Worm (Caenorhabditis elegans) whole organism, young adult: ENCODE data around the gene unc-58.

Source experiments
- B0261.1 ChIP-seq: sonication (generic microtip); optimal IDR thresholded peaks from 2 replicates; lab custom pipeline; 2016; ENCODE audit warnings: mild to moderate bottlenecking, missing genetic modification characterization, moderate library complexity, missing compliant biosample characterization
- F23B12.7 ChIP-seq: sonication (generic microtip); optimal IDR thresholded peaks from 2 replicates; lab custom pipeline; 2017; ENCODE audit warnings: missing genetic modification characterization, mild to moderate bottlenecking, missing compliant biosample characterization, antibody characterized with exemption, moderate library complexity; ENCODE audit not compliant: insufficient read depth
- K11D2.4 ChIP-seq: fragments of 200-800 bp; sonication (Bioruptor generic); IDR thresholded peaks from 2 replicates; pipeline ENCODE4 v1.3.6; 2022; ENCODE audit warnings: missing genetic modification reagents, missing genetic modification characterization, missing compliant biosample characterization
- T07F8.4 ChIP-seq: sonication (generic microtip); optimal IDR thresholded peaks from 2 replicates; lab custom pipeline; 2016; ENCODE audit warnings: mild to moderate bottlenecking, missing genetic modification characterization, moderate library complexity, missing compliant biosample characterization
- Y53G8AR.9 ChIP-seq: fragments of 200-800 bp; sonication (Bioruptor generic); conservative IDR thresholded peaks from 2 replicates; pipeline ENCODE4 v1.3.6; 2022; ENCODE audit warnings: missing genetic modification reagents, missing genetic modification characterization, missing compliant biosample characterization
- aptf-3 ChIP-seq: fragments of 200-800 bp; sonication (Bioruptor generic); IDR thresholded peaks from 2 replicates; pipeline ENCODE4 v1.3.6; 2022; ENCODE audit warnings: missing genetic modification characterization, missing compliant biosample characterization
- athp-1 ChIP-seq: sonication (generic microtip); optimal IDR thresholded peaks from 2 replicates; lab custom pipeline; 2017; ENCODE audit warnings: mild to moderate bottlenecking, missing genetic modification characterization, missing compliant biosample characterization
- attf-5 ChIP-seq: fragments of 200-800 bp; sonication (Bioruptor generic); optimal IDR thresholded peaks from 2 replicates; lab custom pipeline; 2018; ENCODE audit warnings: mild to moderate bottlenecking, missing genetic modification characterization, missing compliant biosample characterization
- bed-2 ChIP-seq: fragments of 200-800 bp; sonication (Bioruptor generic); IDR thresholded peaks from 2 replicates; pipeline ENCODE4 v1.3.6; 2022; ENCODE audit warnings: missing genetic modification reagents, missing genetic modification characterization, missing compliant biosample characterization
- cebp-1 ChIP-seq, 2 experiments: fragments of 200-800 bp in 1 of 2; sonication (Bioruptor generic) in 1 of 2; sonication (generic microtip) in 1 of 2; IDR thresholded peaks in 1 of 2; optimal IDR thresholded peaks in 1 of 2; 2 replicates each; pipeline versions ENCODE4 v1.3.6 to Lab custom; 2017 to 2022; ENCODE audit warnings: missing compliant biosample characterization in 2 of 2, missing genetic modification characterization in 2 of 2, mild to moderate bottlenecking in 1 of 2, missing genetic modification reagents in 1 of 2, moderate library complexity in 1 of 2
- die-1 ChIP-seq: sonication (generic microtip); optimal IDR thresholded peaks from 2 replicates; lab custom pipeline; 2016; ENCODE audit warnings: missing genotype, mild to moderate bottlenecking, missing genetic modification characterization, missing compliant biosample characterization
- dox-1 ChIP-seq: fragments of 200-800 bp; sonication (Bioruptor generic); IDR thresholded peaks from 2 replicates; pipeline ENCODE4 v1.3.6; 2022; ENCODE audit warnings: missing genetic modification reagents, missing genetic modification characterization, missing compliant biosample characterization
- dpff-1 ChIP-seq: sonication (generic microtip); optimal IDR thresholded peaks from 2 replicates; lab custom pipeline; 2017; ENCODE audit warnings: mild to moderate bottlenecking, missing genetic modification characterization, missing compliant biosample characterization
- dpl-1 ChIP-seq: fragments of 150-350 bp; optimal IDR thresholded peaks from 2 replicates; lab custom pipeline; 2014; ENCODE audit warnings: missing biosample characterization, missing genetic modification reagents, missing genetic modification characterization
- him-1 ChIP-seq: sonication (generic microtip); optimal IDR thresholded peaks from 2 replicates; lab custom pipeline; 2016; ENCODE audit warnings: missing genotype, missing genetic modification reagents, missing genetic modification characterization, missing compliant biosample characterization
- hmg-1.2 ChIP-seq: fragments of 200-800 bp; sonication (Bioruptor generic); IDR thresholded peaks from 2 replicates; pipeline ENCODE4 v1.3.6; 2022; ENCODE audit warnings: missing genetic modification reagents, missing genetic modification characterization, missing compliant biosample characterization
- lin-26 ChIP-seq: fragments of 200-800 bp; sonication (Bioruptor generic); IDR thresholded peaks from 2 replicates; pipeline ENCODE4 v1.3.6; 2022; ENCODE audit warnings: missing genetic modification reagents, missing genetic modification characterization, missing compliant biosample characterization
- lin-54 ChIP-seq: fragments of 200-800 bp; sonication (Bioruptor generic); optimal IDR thresholded peaks from 2 replicates; lab custom pipeline; 2018; ENCODE audit warnings: mild to moderate bottlenecking, missing genetic modification characterization, missing compliant biosample characterization
- madf-10 ChIP-seq: sonication (generic microtip); optimal IDR thresholded peaks from 2 replicates; lab custom pipeline; 2016; ENCODE audit warnings: mild to moderate bottlenecking, missing genetic modification characterization, missing compliant biosample characterization
- madf-3 ChIP-seq: fragments of 200-800 bp; sonication (Bioruptor generic); IDR thresholded peaks from 2 replicates; pipeline ENCODE4 v1.3.6; 2022; ENCODE audit warnings: missing genetic modification reagents, missing genetic modification characterization, missing compliant biosample characterization
- madf-8 ChIP-seq: fragments of 200-800 bp; sonication (Bioruptor generic); conservative IDR thresholded peaks from 2 replicates; pipeline ENCODE4 v1.3.6; 2022; ENCODE audit warnings: missing genetic modification reagents, missing genetic modification characterization, missing compliant biosample characterization
- mxl-1 ChIP-seq: sonication (generic microtip); optimal IDR thresholded peaks from 2 replicates; lab custom pipeline; 2016; ENCODE audit warnings: missing genetic modification characterization, missing compliant biosample characterization
- nfya-1 ChIP-seq: sonication (generic microtip); optimal IDR thresholded peaks from 2 replicates; lab custom pipeline; 2017; ENCODE audit warnings: antibody characterized with exemption, missing compliant biosample characterization, missing genetic modification characterization, borderline replicate concordance; ENCODE audit not compliant: insufficient read depth
- nhr-80 ChIP-seq: sonication (generic microtip); optimal IDR thresholded peaks from 2 replicates; lab custom pipeline; 2016; ENCODE audit warnings: missing genetic modification characterization, missing compliant biosample characterization
- pha-4 ChIP-seq: fragments of 150-350 bp; sonication (generic microtip); optimal IDR thresholded peaks from 2 replicates; lab custom pipeline; 2014; ENCODE audit warnings: missing biosample characterization, missing genetic modification reagents, missing genetic modification characterization
- repo-1 ChIP-seq: sonication (generic microtip); optimal IDR thresholded peaks from 2 replicates; lab custom pipeline; 2017; ENCODE audit warnings: mild to moderate bottlenecking, missing genetic modification characterization, missing compliant biosample characterization
- rpc-1 ChIP-seq, 2 experiments: fragments of 150-350 bp in 1 of 2; sonication (generic microtip) in 1 of 2; optimal IDR thresholded peaks; 2 replicates each; lab custom pipeline; 2014 to 2018; ENCODE audit warnings: missing biosample characterization in 1 of 2, missing genetic modification characterization in 1 of 2, missing genetic modification reagents in 1 of 2, missing genotype in 1 of 2
- snpc-4 ChIP-seq, 5 experiments: fragments of 150-350 bp in 1 of 5; sonication (generic microtip) in 4 of 5; optimal IDR thresholded peaks; 2 replicates each; lab custom pipeline; 2014 to 2018; ENCODE audit warnings: missing genetic modification characterization in 5 of 5, missing biosample characterization in 3 of 5, antibody characterized with exemption in 2 of 5, mild to moderate bottlenecking in 2 of 5, missing compliant biosample characterization in 2 of 5, missing genotype in 2 of 5, moderate library complexity in 2 of 5, missing genetic modification reagents in 1 of 5
- tbp1 ChIP-seq: fragments of 200-800 bp; sonication (Bioruptor generic); optimal IDR thresholded peaks from 2 replicates; lab custom pipeline; 2018; ENCODE audit warnings: mild to moderate bottlenecking, missing genetic modification characterization, missing compliant biosample characterization
- unc-62 ChIP-seq: fragments of 150-350 bp; optimal IDR thresholded peaks from 2 replicates; lab custom pipeline; 2014; ENCODE audit warnings: missing biosample characterization, missing genetic modification reagents, missing genetic modification characterization
- xnd-1 ChIP-seq: sonication (generic microtip); optimal IDR thresholded peaks from 2 replicates; lab custom pipeline; 2016; ENCODE audit warnings: missing genotype, missing genetic modification reagents, missing genetic modification characterization, missing compliant biosample characterization
- ztf-22 ChIP-seq: fragments of 200-800 bp; sonication (Bioruptor generic); optimal IDR thresholded peaks from 2 replicates; lab custom pipeline; 2018; ENCODE audit warnings: mild to moderate bottlenecking, missing genetic modification characterization, moderate library complexity, missing compliant biosample characterization
- ztf-25 ChIP-seq: fragments of 200-800 bp; sonication (Bioruptor generic); IDR thresholded peaks from 2 replicates; pipeline ENCODE4 v1.3.6; 2022; ENCODE audit warnings: missing genetic modification reagents, missing genetic modification characterization, missing compliant biosample characterization
- ztf-26 ChIP-seq: sonication (generic microtip); optimal IDR thresholded peaks from 2 replicates; lab custom pipeline; 2017; ENCODE audit warnings: missing genetic modification characterization, missing compliant biosample characterization

Gene unc-58

DNA sequence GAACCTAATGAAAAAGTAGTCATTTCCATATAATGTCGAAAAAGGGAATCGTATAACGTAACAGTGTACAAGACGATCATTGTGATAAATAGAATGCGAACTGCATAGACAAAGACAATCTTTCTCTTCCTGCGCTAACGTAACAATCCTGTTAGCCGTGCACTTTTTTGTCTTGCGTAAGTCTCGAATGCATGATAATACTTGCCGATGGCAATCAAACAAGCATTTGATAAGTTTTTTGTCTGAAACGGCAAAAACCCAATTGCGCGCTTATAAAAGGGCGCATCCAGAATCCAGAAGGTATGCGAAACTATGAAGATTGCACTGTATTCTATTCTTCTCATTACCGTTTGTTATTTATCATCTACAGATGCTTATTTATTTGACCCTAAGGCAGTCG is 58.0 kb downstream of the unc-58 start, which contains the start of gene dao-4:
Gene dao-4 (plus strand): TSS at position 301 of the 400 bp plus-strand sequence.
- TF ChIP-seq Y53G8AR.9 (GFP tag; lab: Robert Waterston, UW) (no peak), bed-2 (GFP tag; lab: Robert Waterston, UW) (no peak), athp-1 (tag; lab: Kevin White, UChicago) (no peak), dox-1 (GFP tag; lab: Robert Waterston, UW) (no peak), cebp-1 (GFP tag; IDR thresholded peaks at IDR 0.05; lab: Robert Waterston, UW) (no peak), cebp-1 (tag; optimal IDR thresholded peaks at IDR 0.05; lab: Kevin White, UChicago) (no peak), pha-4 (no peak), unc-62 (GFP tag; lab: Kevin White, UChicago) (no peak), ztf-26 (no peak), T07F8.4 (tag; lab: Kevin White, UChicago) (no peak), repo-1 (tag; lab: Kevin White, UChicago) (no peak), dpff-1 (no peak)

DNA sequence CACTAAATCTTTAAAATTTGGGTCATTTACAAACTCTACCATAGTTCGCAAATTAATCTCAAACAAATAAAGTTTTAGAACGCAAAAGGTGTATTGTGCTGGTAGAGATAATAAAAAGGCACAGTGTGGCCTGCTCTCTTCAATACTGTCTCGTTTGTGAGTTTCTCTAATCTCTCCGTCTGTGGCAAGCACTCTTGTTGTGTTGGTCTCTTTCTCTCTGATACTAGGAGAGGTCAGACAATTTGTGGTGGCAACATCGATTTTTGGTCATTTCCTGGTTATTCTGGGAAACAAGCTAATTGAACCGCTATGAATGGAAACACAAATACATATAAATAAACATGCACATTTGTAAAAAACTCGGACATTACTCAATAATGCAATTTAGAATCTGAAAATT is 58.7 kb downstream of the unc-58 start, which contains the start of gene ZC373.5:
Gene ZC373.5 (minus strand): TSS at position 159 of the 400 bp plus-strand sequence.
- TF ChIP-seq hmg-1.2 (GFP tag; lab: Robert Waterston, UW) = peak; percentile 66; the same call in 1 of the 2 replicates
- no peak for TF ChIP-seq aptf-3
- TF ChIP-seq nhr-80 (tag; lab: Kevin White, UChicago) = peak; percentile 83

DNA sequence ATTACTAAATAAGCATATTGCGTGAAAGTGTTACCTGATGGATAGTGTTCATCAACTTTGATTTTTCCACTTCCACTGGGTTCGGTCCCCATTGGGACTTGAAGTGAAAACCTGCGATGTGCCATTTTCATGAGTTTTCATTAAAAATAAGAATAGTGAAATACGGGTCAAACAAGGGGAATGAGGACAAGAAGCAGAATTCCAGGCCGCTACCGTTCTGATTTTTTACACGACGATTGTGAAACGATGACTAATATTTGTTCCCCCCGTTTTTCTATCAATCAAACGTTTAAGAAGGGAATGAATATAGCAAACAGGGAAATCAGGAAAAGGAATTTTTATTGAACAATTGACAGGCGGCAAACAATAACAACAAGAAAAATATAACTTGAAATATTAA is 63.3 kb downstream of the unc-58 start, which contains the start of gene mlck-1:
Gene mlck-1 (minus strand): TSS at position 101 of the 400 bp plus-strand sequence.
- no peak for TF ChIP-seq B0261.1 (tag; lab: Kevin White, UChicago)
- TF ChIP-seq madf-3 (GFP tag; lab: Robert Waterston, UW) = no peak
- TF ChIP-seq T07F8.4 (tag; lab: Kevin White, UChicago) = no peak
- TF ChIP-seq nfya-1 = no peak
- no peak for TF ChIP-seq madf-8 (GFP tag; lab: Robert Waterston, UW)

DNA sequence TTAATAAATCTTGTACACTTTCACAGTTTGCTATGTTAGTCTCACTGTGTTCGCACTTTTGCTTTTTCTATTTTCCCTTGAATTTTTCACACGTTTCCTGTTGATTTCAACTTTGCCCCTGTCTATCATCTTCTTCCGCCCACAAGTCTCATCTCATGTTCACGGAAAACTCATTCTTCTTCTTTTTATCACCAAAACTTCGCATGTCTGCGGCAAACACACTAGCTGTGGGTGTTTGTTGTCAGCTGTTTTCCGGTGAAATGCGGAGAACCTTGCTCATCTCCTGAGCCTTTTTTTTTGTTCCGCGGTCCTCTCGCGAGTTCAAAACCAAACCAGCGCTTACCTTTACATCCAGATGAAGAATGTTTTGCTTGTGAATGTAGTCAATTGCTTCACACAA is 64.5 kb downstream of the unc-58 start:
- TF ChIP-seq K11D2.4 (GFP tag; lab: Robert Waterston, UW) (0 out of 2 replicates have a peak, but pooled peaks have one; percentile 48), tbp1 (GFP tag; lab: Kevin White, UChicago) (no peak)

DNA sequence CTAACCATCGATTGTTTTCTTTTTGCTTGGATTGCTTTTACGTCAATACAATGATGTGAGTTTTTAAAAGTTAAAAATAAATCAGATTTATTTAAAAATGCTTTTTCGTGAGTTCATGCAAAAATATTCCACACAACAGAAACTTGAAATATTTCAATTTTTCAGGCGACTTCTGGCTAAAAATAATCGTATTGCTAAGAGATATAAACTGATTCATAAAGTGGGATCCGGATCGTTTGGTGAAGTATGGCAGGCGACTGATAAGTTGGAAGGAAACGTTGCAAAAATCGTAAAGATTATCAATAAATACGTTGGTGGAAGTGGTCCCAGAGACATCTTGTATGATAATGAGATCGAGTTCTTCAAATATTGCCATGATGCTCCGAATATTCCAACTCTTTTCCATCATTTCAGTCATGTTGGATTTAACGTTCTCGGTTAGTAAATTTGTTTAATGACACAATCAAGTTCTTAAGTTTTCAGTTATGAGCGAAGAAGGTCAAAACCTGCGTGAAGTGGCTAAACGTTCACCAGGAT is 72.4 kb downstream of the unc-58 start, which contains the start of gene ZC373.3:
Gene ZC373.3 (plus strand): TSS at position 51 of the 537 bp plus-strand sequence.
- no peak for TF ChIP-seq mxl-1
- TF ChIP-seq lin-54 (GFP tag; lab: Kevin White, UChicago) = no peak
- no peak for TF ChIP-seq T07F8.4 (tag; lab: Kevin White, UChicago)
- TF ChIP-seq xnd-1 (tag; lab: Kevin White, UChicago) = no peak
- no peak for TF ChIP-seq madf-10 (tag; lab: Kevin White, UChicago)
- no peak for TF ChIP-seq snpc-4 (GFP tag; optimal IDR thresholded peaks at IDR 0.05; lab: Kevin White, UChicago)
- no peak for TF ChIP-seq snpc-4 (tag; optimal IDR thresholded peaks at IDR 0.05; lab: Kevin White, UChicago)
- no peak for TF ChIP-seq F23B12.7 (tag; lab: Kevin White, UChicago)
- no peak for TF ChIP-seq dpff-1
- TF ChIP-seq die-1 (tag; lab: Kevin White, UChicago) = no peak
- no peak for TF ChIP-seq ztf-25 (GFP tag; lab: Robert Waterston, UW)
- TF ChIP-seq him-1 (tag; lab: Kevin White, UChicago) = no peak
- no peak for TF ChIP-seq attf-5 (GFP tag; lab: Kevin White, UChicago)
- no peak for TF ChIP-seq lin-26 (GFP tag; lab: Robert Waterston, UW)
- TF ChIP-seq dpl-1 (GFP tag; lab: Kevin White, UChicago) = no peak
- TF ChIP-seq ztf-22 (GFP tag; lab: Kevin White, UChicago) = no peak
- no peak for TF ChIP-seq nhr-80 (tag; lab: Kevin White, UChicago)
- TF ChIP-seq rpc-1 (optimal IDR thresholded peaks at IDR 0.05; lab: Kevin White, UChicago) = no peak
- no peak for TF ChIP-seq rpc-1 (tag; optimal IDR thresholded peaks at IDR 0.05; lab: Kevin White, UChicago)
